Worm (Caenorhabditis elegans): ENCODE data around the gene F20D6.15.

DNA sequence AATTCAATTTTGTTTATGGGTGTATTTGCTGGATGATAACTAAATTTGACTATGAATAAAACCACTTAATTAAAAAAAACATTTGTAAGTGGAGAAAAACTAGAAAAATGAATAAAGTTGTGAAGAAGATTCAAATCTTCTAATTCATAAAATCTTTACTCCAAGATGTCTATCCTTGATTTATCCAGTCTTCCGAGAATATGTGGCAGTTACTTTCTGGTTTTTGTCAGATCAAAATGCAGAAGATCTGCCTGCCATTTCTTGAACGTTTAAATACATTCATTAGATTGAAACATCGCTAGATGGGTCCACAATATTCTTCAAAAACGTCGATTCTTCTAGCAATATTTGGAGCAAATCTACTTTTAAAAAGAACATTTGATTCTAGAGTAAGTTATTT, 2.5 kb downstream of the F20D6.15 start, which contains the start of gene F20D6.2:
- TF ChIP-seq ets-7 (tag; optimal IDR thresholded peaks at IDR 0.05) (no peak), ceh-13 (GFP tag; optimal IDR thresholded peaks at IDR 0.05) (no peak), tbx-11 (GFP tag; IDR thresholded peaks at IDR 0.05) (no peak), ama-1 (optimal IDR thresholded peaks at IDR 0.05) (no peak), F13C5.2 (tag; optimal IDR thresholded peaks at IDR 0.05) (no peak), tra-4 (tag; optimal IDR thresholded peaks at IDR 0.05) (no peak), aly-1 (tag; optimal IDR thresholded peaks at IDR 0.05) (no peak), ceh-36 (tag; optimal IDR thresholded peaks at IDR 0.05) (no peak)

Data from whole organism, early embryonic.